Worm (Caenorhabditis elegans) whole organism, L2 larva: ENCODE results near the gene rft-2.

Source experiments
- ama-1 ChIP-seq: fragments of 150-350 bp; optimal IDR thresholded peaks from 2 replicates; lab custom pipeline; 2018; ENCODE audit warnings: inconsistent platforms
- elt-3 ChIP-seq: sonication (generic microtip); optimal IDR thresholded peaks from 2 replicates; lab custom pipeline; 2017; ENCODE audit warnings: missing biosample characterization, missing genetic modification characterization
- nhr-10 ChIP-seq: sonication (generic microtip); optimal IDR thresholded peaks from 2 replicates; lab custom pipeline; 2017; ENCODE audit warnings: missing biosample characterization, missing genetic modification characterization
- nhr-11 ChIP-seq: fragments of 150-350 bp; optimal IDR thresholded peaks from 2 replicates; lab custom pipeline; 2014; ENCODE audit warnings: missing biosample characterization, missing genetic modification characterization
- nhr-12 ChIP-seq: fragments of 150-350 bp; optimal IDR thresholded peaks from 2 replicates; lab custom pipeline; 2014; ENCODE audit warnings: missing biosample characterization, missing genetic modification characterization
- nhr-237 ChIP-seq: fragments of 150-350 bp; optimal IDR thresholded peaks from 2 replicates; lab custom pipeline; 2014; ENCODE audit warnings: missing biosample characterization, missing genetic modification characterization
- nhr-25 ChIP-seq: fragments of 150-350 bp; sonication (generic microtip); optimal IDR thresholded peaks from 3 replicates; lab custom pipeline; 2014; ENCODE audit warnings: missing biosample characterization, missing genetic modification characterization
- peb-1 ChIP-seq: fragments of 150-350 bp; optimal IDR thresholded peaks from 2 replicates; lab custom pipeline; 2014; ENCODE audit warnings: missing biosample characterization, missing genetic modification characterization
- skn-1 ChIP-seq: sonication (generic microtip); optimal IDR thresholded peaks from 2 replicates; lab custom pipeline; 2017; ENCODE audit warnings: missing biosample characterization, missing genetic modification characterization
- unc-39 ChIP-seq: fragments of 150-350 bp; optimal IDR thresholded peaks from 2 replicates; lab custom pipeline; 2014; ENCODE audit warnings: missing biosample characterization, missing genetic modification characterization
- unc-62 ChIP-seq: fragments of 150-350 bp; optimal IDR thresholded peaks from 2 replicates; lab custom pipeline; 2014; ENCODE audit warnings: missing biosample characterization, missing genetic modification reagents, missing genetic modification characterization
- ztf-4 ChIP-seq: fragments of 150-350 bp; optimal IDR thresholded peaks from 2 replicates; lab custom pipeline; 2014; ENCODE audit warnings: missing biosample characterization, missing genetic modification characterization

- TF ChIP-seq nhr-25 (tag; lab: Kevin White, UChicago) (no peak), nhr-11 (tag; lab: Kevin White, UChicago) (no peak), skn-1 (tag; lab: Kevin White, UChicago) (no peak), nhr-10 (no peak), ama-1 (no peak), elt-3 (tag; lab: Kevin White, UChicago) (no peak), peb-1 (tag; lab: Kevin White, UChicago) (no peak), unc-62 (GFP tag; lab: Kevin White, UChicago) (no peak), nhr-12 (tag; lab: Kevin White, UChicago) (no peak), nhr-237 (tag; lab: Kevin White, UChicago) (no peak), unc-39 (tag; lab: Kevin White, UChicago) (no peak), ztf-4 (tag; lab: Kevin White, UChicago) (no peak)
Observed at ce11 chrV:4416710-4417109, 33.7 kb downstream of the rft-2 start, which contains the start of gene Y47D7A.18.
